Fruit fly (Drosophila melanogaster) S2 (cell line): ENCODE results near the gene CG31689.

Source experiments
- CG8478 ChIP-seq: fragments of >200 bp; optimal IDR thresholded peaks from 2 replicates; lab custom pipeline; 2018
- CTCF ChIP-seq, 2 experiments: fragments of >200 bp; optimal IDR thresholded peaks; 2 replicates each; lab custom pipeline; 2018

CG31689 gene

dm6 chr2L:2725374-2725773, at the start of gene CG31689:
CG31689 (plus strand) TSS chr2L:2725674.
- no peak for TF ChIP-seq CTCF (optimal IDR thresholded peaks at IDR 0.05; lab: Kevin White, UChicago)
- no peak for TF ChIP-seq CG8478 (lab: Kevin White, UChicago)

DNA sequence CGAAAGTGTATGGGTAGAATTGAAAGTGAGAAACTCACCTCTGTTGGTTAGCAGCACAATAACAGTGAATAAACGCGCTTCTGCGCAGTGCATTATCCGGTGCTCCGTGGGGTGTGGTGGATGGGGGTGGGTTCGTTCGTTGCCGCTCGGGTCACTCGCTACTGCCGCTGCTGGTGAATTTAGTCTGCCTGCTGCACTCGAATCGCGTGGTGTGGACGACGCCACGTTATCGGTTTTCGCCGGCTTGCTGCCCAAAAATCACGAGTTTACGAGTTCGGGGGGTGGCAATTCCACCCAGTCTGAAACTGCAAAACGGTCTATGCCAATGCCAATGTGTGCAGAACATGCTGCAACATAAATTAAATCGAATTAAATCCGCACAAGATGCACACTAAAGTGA, 47.9 kb upstream of the CG31689 start, which contains the start of gene Tmtc1:
TSS of gene Tmtc1 (plus strand) at position 182 of the 400 bp plus-strand sequence.
- no peak for TF ChIP-seq CTCF (optimal IDR thresholded peaks at IDR 0.05; lab: Kevin White, UChicago)
- no peak for TF ChIP-seq CG8478 (lab: Kevin White, UChicago)

DNA sequence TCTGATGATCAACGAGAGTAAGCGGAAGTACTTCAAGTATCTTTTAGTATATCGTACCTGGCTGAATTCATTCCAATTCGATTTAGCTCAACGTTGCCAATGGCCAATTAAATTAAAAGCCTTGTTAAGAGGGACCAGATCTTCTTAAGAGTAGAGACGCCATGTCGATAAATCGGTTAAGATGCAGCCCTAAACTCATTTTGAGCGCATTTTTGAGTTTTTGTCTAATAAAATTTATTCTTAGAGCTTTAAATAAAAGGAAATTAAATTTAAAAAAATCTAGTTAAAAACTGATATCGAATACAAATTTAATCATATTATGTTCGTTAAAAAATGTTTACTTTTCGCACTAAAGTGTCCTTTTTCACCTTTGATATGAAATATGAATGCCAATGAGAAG, 29.1 kb upstream of the CG31689 start, which contains the start of gene Trf5:
TSS of gene Trf5 (minus strand) at position 101 of the 400 bp plus-strand sequence.
- TF ChIP-seq CTCF (optimal IDR thresholded peaks at IDR 0.05; lab: Kevin White, UChicago) (no peak), CG8478 (lab: Kevin White, UChicago) (no peak)

DNA sequence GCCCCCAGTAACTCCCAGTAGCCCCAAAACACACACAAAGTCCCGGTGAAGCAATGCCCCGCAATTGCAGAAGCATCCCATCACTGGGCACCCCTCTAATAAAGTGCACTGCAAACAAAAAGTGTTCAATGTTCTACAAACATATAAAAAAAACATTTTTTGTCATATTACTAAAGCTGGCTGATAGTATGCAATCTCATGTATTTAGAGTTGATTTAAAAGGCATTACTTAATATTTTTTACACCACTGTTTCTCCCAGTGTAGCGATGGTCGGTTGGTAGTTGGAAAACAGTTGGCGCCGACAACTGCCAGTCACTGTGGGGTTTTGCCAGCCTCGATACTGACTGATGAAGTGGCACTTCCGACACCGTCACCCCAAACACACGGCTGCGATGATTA, 5.1 kb upstream of the CG31689 start:
- TF ChIP-seq CTCF (optimal IDR thresholded peaks at IDR 0.05; lab: Kevin White, UChicago) (no peak), CG8478 (lab: Kevin White, UChicago) (no peak)

DNA sequence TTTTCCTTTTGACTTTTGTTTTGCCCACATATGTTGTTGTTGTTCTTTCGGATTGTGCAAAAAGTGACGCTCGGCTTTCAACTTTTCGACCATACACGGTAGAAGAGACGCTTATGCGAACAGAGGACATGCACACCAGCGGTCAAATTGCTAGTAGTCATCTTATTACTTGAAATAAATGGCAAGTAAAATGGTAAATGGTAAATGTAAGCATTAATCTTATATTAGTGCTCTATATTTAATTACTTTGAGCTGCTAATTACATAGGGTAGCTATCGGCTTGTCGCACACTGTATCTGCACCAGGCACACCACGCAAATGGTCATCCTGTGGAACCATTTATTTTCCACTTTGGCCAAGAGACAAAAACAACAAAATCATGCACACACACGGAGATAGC, 4.2 kb upstream of the CG31689 start:
- no peak for TF ChIP-seq CTCF (optimal IDR thresholded peaks at IDR 0.05; lab: Kevin White, UChicago)
- TF ChIP-seq CG8478 (lab: Kevin White, UChicago) = no peak

DNA sequence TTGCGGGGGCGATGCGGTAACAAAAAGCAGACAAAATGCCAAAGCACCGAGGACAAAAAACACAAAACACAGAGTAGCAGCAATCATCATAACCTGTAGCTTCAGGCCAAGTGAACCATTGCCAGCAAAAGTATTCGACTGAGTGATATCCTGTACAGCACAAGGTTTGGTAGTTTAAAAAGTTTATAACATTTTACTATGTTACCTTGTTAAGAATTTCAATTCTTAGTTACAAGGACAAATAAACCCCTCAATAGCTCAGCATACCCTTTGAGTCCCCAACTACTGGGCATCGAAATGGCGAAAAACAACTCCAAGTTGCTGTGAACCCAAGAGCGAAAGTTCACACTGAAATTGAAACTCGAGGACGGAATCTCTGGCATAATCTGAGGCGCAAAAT, 2.4 kb upstream of the CG31689 start:
- TF ChIP-seq CTCF (optimal IDR thresholded peaks at IDR 0.05; lab: Kevin White, UChicago) (no peak), CG8478 (lab: Kevin White, UChicago) (no peak)

DNA sequence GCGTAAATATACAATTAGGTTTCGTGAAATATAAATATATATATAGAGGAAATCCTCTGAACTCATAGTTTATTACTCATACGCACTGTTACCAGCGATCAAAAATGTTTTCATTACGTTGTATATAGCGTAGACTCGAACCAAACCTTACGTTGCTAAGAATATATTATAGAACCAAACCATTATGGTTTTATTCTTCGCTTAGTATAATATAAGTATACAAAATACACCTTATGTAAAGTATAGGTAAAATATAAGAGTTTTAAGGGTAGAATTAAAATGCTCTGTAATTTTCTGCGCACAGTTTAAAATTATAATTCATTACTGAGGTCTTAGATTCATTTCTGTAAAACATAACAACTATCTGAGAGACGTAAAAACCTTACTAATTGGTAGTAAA, 1.0 kb upstream of the CG31689 start:
- no peak for TF ChIP-seq CG8478 (lab: Kevin White, UChicago)
- peak in 1 of 2 experiments; percentile 22 for TF ChIP-seq CTCF (optimal IDR thresholded peaks at IDR 0.05; lab: Kevin White, UChicago)

- TF ChIP-seq CG8478 (lab: Kevin White, UChicago) (no peak), CTCF (optimal IDR thresholded peaks at IDR 0.05; lab: Kevin White, UChicago) (no peak)
Observed at dm6 chr2L:2727364-2727763, 1.9 kb downstream of the CG31689 start.

dm6 chr2L:2727812-2728211, 2.3 kb downstream of the CG31689 start:
- TF ChIP-seq CG8478 (lab: Kevin White, UChicago) (no peak), CTCF (optimal IDR thresholded peaks at IDR 0.05; lab: Kevin White, UChicago) (no peak)

- TF ChIP-seq CG8478 (lab: Kevin White, UChicago) (no peak), CTCF (optimal IDR thresholded peaks at IDR 0.05; lab: Kevin White, UChicago) (no peak)
Observed at dm6 chr2L:2728577-2728976, 3.1 kb downstream of the CG31689 start.

DNA sequence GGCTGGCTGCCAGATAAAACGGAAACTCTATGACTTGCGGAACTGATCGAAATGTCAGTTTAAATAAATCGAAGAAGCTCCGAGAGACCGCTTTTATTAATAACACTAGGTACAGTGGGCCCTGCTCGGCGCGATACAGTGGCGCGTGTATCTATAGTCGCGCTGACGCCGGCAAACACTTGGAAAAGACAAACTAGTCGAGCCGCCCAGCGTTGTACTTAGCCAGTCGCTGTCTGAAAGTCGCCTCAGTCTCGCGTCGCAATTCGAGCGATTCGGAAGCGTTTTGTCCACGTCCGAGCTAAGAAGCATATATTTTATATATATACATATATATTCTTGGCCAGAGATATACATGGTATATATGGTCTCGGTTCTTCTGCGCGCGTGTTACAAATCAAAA, 4.4 kb downstream of the CG31689 start:
- TF ChIP-seq CG8478 (lab: Kevin White, UChicago) = no peak
- TF ChIP-seq CTCF (optimal IDR thresholded peaks at IDR 0.05; lab: Kevin White, UChicago) = no peak

- TF ChIP-seq CG8478 (lab: Kevin White, UChicago) = no peak
- TF ChIP-seq CTCF (optimal IDR thresholded peaks at IDR 0.05; lab: Kevin White, UChicago) = no peak
Observed at dm6 chr2L:2730756-2731155, 5.3 kb downstream of the CG31689 start.

DNA sequence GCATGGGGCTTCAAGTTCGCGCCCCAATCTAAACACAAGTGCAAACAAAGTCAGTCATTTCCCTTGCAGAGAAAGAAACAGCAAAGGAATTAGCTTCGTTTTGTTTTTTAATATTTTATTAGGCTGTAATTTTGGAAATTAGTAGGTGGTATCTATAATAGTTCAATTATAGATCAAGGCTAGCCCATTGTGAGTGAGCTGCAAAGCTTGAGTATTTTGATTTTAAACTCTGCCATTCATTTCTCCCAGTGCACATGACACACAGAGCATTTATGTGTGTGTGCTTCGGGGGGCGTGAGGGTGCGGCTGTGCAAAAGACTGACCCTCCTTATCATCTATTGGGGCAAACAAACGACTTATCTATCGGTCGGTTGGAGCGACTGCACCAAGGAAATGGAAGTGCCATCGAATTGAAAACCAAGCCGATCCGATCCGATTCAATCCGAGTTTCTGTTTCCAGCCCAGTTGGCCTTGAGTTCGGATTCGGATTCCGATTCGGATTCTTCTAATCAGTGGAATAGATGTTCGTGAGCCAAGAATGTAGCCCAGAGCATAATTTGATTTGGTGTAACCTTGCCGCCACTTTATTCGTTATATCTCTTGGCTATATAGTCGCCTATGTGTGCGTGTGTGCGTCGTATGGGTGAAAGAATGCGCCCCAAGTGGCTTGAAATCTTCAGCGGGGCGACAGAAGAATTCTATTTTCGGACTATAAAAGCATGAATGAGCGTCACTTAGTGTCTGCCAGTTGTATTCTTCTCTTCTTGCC, 6.1 kb downstream of the CG31689 start:
- TF ChIP-seq CTCF (optimal IDR thresholded peaks at IDR 0.05; lab: Kevin White, UChicago) (no peak), CG8478 (lab: Kevin White, UChicago) (no peak)

dm6 chr2L:2732139-2732830, 6.8 kb downstream of the CG31689 start:
- no peak for TF ChIP-seq CG8478 (lab: Kevin White, UChicago)
- TF ChIP-seq CTCF (optimal IDR thresholded peaks at IDR 0.05; lab: Kevin White, UChicago) = no peak

DNA sequence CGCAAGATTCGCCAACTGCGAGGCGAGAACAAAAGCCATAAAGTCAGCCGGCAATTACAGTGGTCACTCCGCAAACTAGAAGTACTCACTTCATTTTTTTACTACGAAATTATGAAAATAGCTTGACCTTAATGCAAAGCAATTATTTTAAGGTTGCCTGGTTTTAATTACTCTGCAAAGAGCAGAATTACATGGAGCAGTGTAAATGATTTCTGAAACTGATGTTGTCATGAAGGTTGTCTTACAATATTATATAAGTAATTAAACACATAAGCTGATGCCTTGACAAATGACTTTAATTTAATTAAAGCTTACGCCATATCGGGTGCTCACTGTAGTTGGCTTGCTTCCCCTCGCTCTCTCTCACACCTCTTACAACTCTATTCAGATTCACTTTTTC, 8.7 kb downstream of the CG31689 start:
- TF ChIP-seq CG8478 (lab: Kevin White, UChicago) (no peak), CTCF (optimal IDR thresholded peaks at IDR 0.05; lab: Kevin White, UChicago) (no peak)
